Fruit fly (Drosophila melanogaster): ENCODE results near the gene COX5A.
A peak's percentile ranks its signal among the peaks of the same experiment; 100 is the strongest.

Gene COX5A

DNA sequence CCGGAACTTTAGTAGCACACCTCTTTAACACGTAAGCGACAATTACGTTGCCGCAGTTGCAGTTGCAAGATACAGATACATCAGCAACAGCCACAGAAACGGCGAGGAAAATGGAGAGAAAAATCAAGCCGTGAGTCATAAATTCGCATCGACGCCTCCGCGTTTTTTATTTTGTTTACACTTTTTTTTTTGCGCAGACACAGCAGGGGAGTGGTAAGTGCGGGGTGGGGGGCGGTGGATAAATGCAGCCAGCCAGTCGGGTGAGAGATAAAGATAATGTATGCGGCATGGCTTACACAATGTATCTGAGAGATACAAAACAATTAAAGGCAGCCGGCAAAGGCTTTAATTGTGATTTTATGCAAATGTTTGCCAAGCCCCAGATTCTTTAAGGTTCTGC, 46.0 kb downstream of the COX5A start (continued):
- TF ChIP-seq fd85E (GFP tag; optimal IDR thresholded peaks at IDR 0.05), result no peak
- no peak for TF ChIP-seq CG10631 (GFP tag; optimal IDR thresholded peaks at IDR 0.05)
- peak; percentile 49 for TF ChIP-seq CG9139 (GFP tag; optimal IDR thresholded peaks at IDR 0.05)
- TF ChIP-seq CG11762 (GFP tag; optimal IDR thresholded peaks at IDR 0.05; ENCODE audit: insufficient read depth), result no peak
- TF ChIP-seq CG8119 (GFP tag; IDR thresholded peaks at IDR 0.05), result peak; percentile 40; the same call in 2 of the 3 replicates
- TF ChIP-seq spab (GFP tag; optimal IDR thresholded peaks at IDR 0.05), result peak; percentile 43
- no peak for TF ChIP-seq Smox (GFP tag; optimal IDR thresholded peaks at IDR 0.05)
- peak; percentile 65; the same call in 1 of the 3 replicates for TF ChIP-seq CG6163 (GFP tag; IDR thresholded peaks at IDR 0.05)
- peak; percentile 66 to 75 for TF ChIP-seq ss (GFP tag; optimal IDR thresholded peaks at IDR 0.05)
- TF ChIP-seq CG16779 (tag; optimal IDR thresholded peaks at IDR 0.05), result no peak
- no peak for TF ChIP-seq CG6854 (GFP tag; optimal IDR thresholded peaks at IDR 0.05)
- TF ChIP-seq CG7368 (GFP tag; optimal IDR thresholded peaks at IDR 0.05), result no peak
- TF ChIP-seq CG15336 (GFP tag; IDR thresholded peaks at IDR 0.05), result 0 out of 2 replicates have a peak, but pooled peaks have one; percentile 21
- TF ChIP-seq CG8319 (GFP tag; optimal IDR thresholded peaks at IDR 0.05), result no peak
- TF ChIP-seq Hr39 (GFP tag; optimal IDR thresholded peaks at IDR 0.05), result no peak
- no peak for TF ChIP-seq fkh (GFP tag; optimal IDR thresholded peaks at IDR 0.05)
- TF ChIP-seq CG6792 (GFP tag; optimal IDR thresholded peaks at IDR 0.05), result no peak
- no peak for TF ChIP-seq svp (GFP tag)
- TF ChIP-seq dsx (GFP tag; optimal IDR thresholded peaks at IDR 0.05; ENCODE audit: poor library complexity, severe bottlenecking), result peak; percentile 85

DNA sequence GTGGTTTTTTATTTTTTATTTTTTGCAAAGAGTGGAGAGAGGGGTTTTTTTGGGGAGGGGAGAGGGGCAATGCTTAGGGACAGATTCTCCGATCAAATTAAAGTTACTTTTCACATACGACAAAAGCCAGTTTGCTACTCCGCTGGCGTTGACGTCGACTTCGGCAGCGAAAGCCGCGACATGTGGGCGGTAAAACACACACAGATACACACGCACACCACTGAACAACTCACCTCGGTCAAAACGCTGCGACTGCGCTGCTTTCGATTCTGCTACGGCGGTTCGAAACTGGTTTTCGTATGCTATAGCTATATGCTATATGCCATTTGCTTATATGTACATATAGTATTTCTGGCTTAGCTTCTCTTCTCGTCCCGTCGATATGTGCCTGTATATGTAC, 49.4 kb downstream of the COX5A start:
- TF ChIP-seq Blimp-1 (GFP tag; optimal IDR thresholded peaks at IDR 0.05) (no peak), CG15336 (GFP tag; IDR thresholded peaks at IDR 0.05) (0 out of 2 replicates have a peak, but pooled peaks have one; percentile 14), CG6163 (GFP tag; IDR thresholded peaks at IDR 0.05) (0 out of 3 replicates have a peak, but pooled peaks have one; percentile 5)

DNA sequence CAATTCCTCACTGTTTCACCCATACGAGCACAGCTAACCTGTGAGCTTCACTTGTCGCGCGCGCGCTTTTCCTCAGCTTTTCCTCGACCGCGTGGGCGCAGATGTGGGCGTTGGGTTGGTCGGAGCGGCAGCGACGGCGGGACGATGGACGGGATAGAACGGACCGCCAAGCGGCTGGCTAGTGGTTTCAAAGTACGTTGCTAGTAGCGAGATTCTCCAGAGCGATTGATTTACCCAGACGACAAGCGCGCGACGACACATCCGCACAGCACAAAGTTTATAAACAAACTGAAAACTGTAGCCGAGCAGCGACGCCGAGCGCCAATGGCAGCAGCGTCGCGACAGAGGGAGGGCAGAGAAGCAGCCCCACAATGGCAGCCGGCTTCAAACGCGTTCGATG, 50.0 kb downstream of the COX5A start, which contains the start of gene CG6959:
TSS of gene CG6959 (minus strand) at position 292 of the 400 bp plus-strand sequence.
- TF ChIP-seq net (GFP tag; optimal IDR thresholded peaks at IDR 0.05), result peak; percentile 28
- peak; percentile 23; the same call in 1 of the 2 replicates for TF ChIP-seq CG15336 (GFP tag; IDR thresholded peaks at IDR 0.05)
- peak; percentile 56 for TF ChIP-seq fkh (GFP tag; optimal IDR thresholded peaks at IDR 0.05)
- peak; percentile 3 for TF ChIP-seq pdm3 (GFP tag; optimal IDR thresholded peaks at IDR 0.05)
- no peak; the same call in 1 of the 2 replicates for TF ChIP-seq CG11294 (GFP tag; IDR thresholded peaks at IDR 0.05)
- no peak for TF ChIP-seq CG6854 (GFP tag; optimal IDR thresholded peaks at IDR 0.05)
- TF ChIP-seq Eip78C (GFP tag), result peak; percentile 65
- no peak for TF ChIP-seq CG32006 (GFP tag; optimal IDR thresholded peaks at IDR 0.05)
- no peak for TF ChIP-seq Eip75B (GFP tag; optimal IDR thresholded peaks at IDR 0.05)
- peak; percentile 21 for TF ChIP-seq Sox102F (GFP tag; optimal IDR thresholded peaks at IDR 0.05)
- TF ChIP-seq CG10669 (GFP tag; optimal IDR thresholded peaks at IDR 0.05), result peak; percentile 2
- peak; percentile 55; the same call in 1 of the 3 replicates for TF ChIP-seq CG6163 (GFP tag; IDR thresholded peaks at IDR 0.05)
- no peak for TF ChIP-seq CG34406 (GFP tag; optimal IDR thresholded peaks at IDR 0.05)
- TF ChIP-seq Gug (GFP tag; IDR thresholded peaks at IDR 0.05), result peak; percentile 13; the same call in 1 of the 2 replicates
- no peak for TF ChIP-seq CG31627 (GFP tag; optimal IDR thresholded peaks at IDR 0.05)
- no peak for TF ChIP-seq Smox (GFP tag; optimal IDR thresholded peaks at IDR 0.05)
- TF ChIP-seq Sox14 (GFP tag; optimal IDR thresholded peaks at IDR 0.05), result peak; percentile 48
- no peak for TF ChIP-seq CG11762 (GFP tag; optimal IDR thresholded peaks at IDR 0.05; ENCODE audit: insufficient read depth)
- peak; percentile 64 for TF ChIP-seq eg (GFP tag; IDR thresholded peaks at IDR 0.05)
- peak; percentile 20 for TF ChIP-seq dsx (GFP tag; optimal IDR thresholded peaks at IDR 0.05; ENCODE audit: poor library complexity, severe bottlenecking)
- TF ChIP-seq CG1621 (tag; optimal IDR thresholded peaks at IDR 0.05), result peak; percentile 8
- peak; percentile 16 for TF ChIP-seq esn (GFP tag; optimal IDR thresholded peaks at IDR 0.05)
- TF ChIP-seq CG3032 (tag; optimal IDR thresholded peaks at IDR 0.05), result no peak
- no peak for TF ChIP-seq CG11902 (GFP tag; optimal IDR thresholded peaks at IDR 0.05)
- no peak for TF ChIP-seq Hr4 (GFP tag; optimal IDR thresholded peaks at IDR 0.05)

All from whole organism, prepupa.